Fruit fly (Drosophila melanogaster) whole organism, embryonic: ENCODE measurements around the gene Ir94d.

Source experiments
- Atf-2 ChIP-seq: fragments of 200-800 bp; sonication (Bioruptor generic); optimal IDR thresholded peaks from 2 replicates; lab custom pipeline; 2016; ENCODE audit warnings: missing biosample characterization, missing genetic modification characterization
- Awh ChIP-seq: fragments of 200-800 bp; sonication (Bioruptor generic); IDR thresholded peaks from 2 replicates; pipeline ENCODE4, ENCODE4 v1.3.6; 2022; ENCODE audit warnings: missing biosample characterization, missing genetic modification characterization
- CG1024 ChIP-seq: fragments of 200-800 bp; sonication (Bioruptor generic); IDR thresholded peaks from 2 replicates; pipeline ENCODE4 v1.3.6; 2022; ENCODE audit warnings: missing biosample characterization, missing genetic modification characterization
- CG11247 ChIP-seq: fragments of 200-800 bp; sonication (Bioruptor generic); IDR thresholded peaks from 2 replicates; pipeline ENCODE4 v1.3.6; 2022; ENCODE audit warnings: missing biosample characterization, missing genetic modification characterization
- CG11504 ChIP-seq: fragments of 200-800 bp; sonication (Bioruptor generic); optimal IDR thresholded peaks from 3 replicates; lab custom pipeline; 2019; ENCODE audit warnings: missing biosample characterization, mild to moderate bottlenecking, missing genetic modification characterization, moderate library complexity
- CG13775 ChIP-seq: fragments of 200-800 bp; sonication (Bioruptor generic); optimal IDR thresholded peaks from 3 replicates; lab custom pipeline; 2017; ENCODE audit warnings: missing biosample characterization, mild to moderate bottlenecking, missing genetic modification characterization
- CG14014 ChIP-seq: fragments of 200-800 bp; sonication (Bioruptor generic); IDR thresholded peaks from 2 replicates; pipeline ENCODE4 v1.3.6; 2022; ENCODE audit warnings: missing biosample characterization, missing genetic modification characterization
- CG14667 ChIP-seq: fragments of 200-800 bp; sonication (Bioruptor generic); IDR thresholded peaks from 2 replicates; pipeline ENCODE4 v1.3.6; 2022; ENCODE audit warnings: missing biosample characterization, missing genetic modification characterization
- CG16813 ChIP-seq: fragments of 200-800 bp; sonication (Bioruptor generic); IDR thresholded peaks from 3 replicates; pipeline ENCODE4 v1.3.6; 2022; ENCODE audit warnings: missing biosample characterization, missing genetic modification characterization; ENCODE audit not compliant: partially characterized antibody
- CG18764 ChIP-seq: fragments of 200-800 bp; sonication (Bioruptor generic); optimal IDR thresholded peaks from 3 replicates; lab custom pipeline; 2016; ENCODE audit warnings: missing biosample characterization, missing genetic modification characterization
- CG2712 ChIP-seq: fragments of 200-800 bp; optimal IDR thresholded peaks from 3 replicates; lab custom pipeline; 2019; ENCODE audit warnings: missing biosample characterization, mild to moderate bottlenecking, missing genetic modification characterization, moderate library complexity
- CG3407 ChIP-seq: fragments of 200-800 bp; sonication (Bioruptor generic); optimal IDR thresholded peaks from 2 replicates; lab custom pipeline; 2018; ENCODE audit warnings: missing biosample characterization, mild to moderate bottlenecking, missing genetic modification characterization
- CG3726 ChIP-seq: fragments of 200-800 bp; sonication (Bioruptor generic); IDR thresholded peaks from 3 replicates; pipeline ENCODE4, ENCODE4 v1.3.6; 2022; ENCODE audit warnings: missing biosample characterization, missing genetic modification characterization
- CG43689 ChIP-seq: fragments of 200-800 bp; sonication (Bioruptor generic); IDR thresholded peaks from 2 replicates; pipeline ENCODE4 v1.3.6; 2022; ENCODE audit warnings: missing biosample characterization, missing genetic modification characterization
- CG4820 ChIP-seq: fragments of 200-800 bp; sonication (Bioruptor generic); optimal IDR thresholded peaks from 3 replicates; lab custom pipeline; 2016; ENCODE audit warnings: missing biosample characterization, missing genetic modification characterization
- CG7357 ChIP-seq: fragments of 200-800 bp; sonication (Bioruptor generic); IDR thresholded peaks from 3 replicates; pipeline ENCODE4 v1.3.6; 2022; ENCODE audit warnings: missing biosample characterization, missing genetic modification characterization
- CG8765 ChIP-seq: fragments of 200-800 bp; sonication (Bioruptor generic); IDR thresholded peaks from 2 replicates; pipeline ENCODE4 v1.3.6; 2022; ENCODE audit warnings: missing biosample characterization, missing genetic modification characterization
- CHES-1-like ChIP-seq: fragments of 200-800 bp; sonication (Bioruptor generic); optimal IDR thresholded peaks from 2 replicates; lab custom pipeline; 2016; ENCODE audit warnings: missing biosample characterization, missing genetic modification characterization
- Dek ChIP-seq: fragments of 200-800 bp; sonication (Bioruptor generic); optimal IDR thresholded peaks from 3 replicates; lab custom pipeline; 2019; ENCODE audit warnings: missing biosample characterization, mild to moderate bottlenecking, missing genetic modification characterization, moderate library complexity
- Dip2 ChIP-seq: fragments of 200-800 bp; sonication (Bioruptor generic); IDR thresholded peaks from 2 replicates; pipeline ENCODE4 v1.3.6; 2022; ENCODE audit warnings: missing biosample characterization, missing genetic modification characterization
- Drgx ChIP-seq: fragments of 200-800 bp; sonication (Bioruptor generic); IDR thresholded peaks from 2 replicates; pipeline ENCODE4 v1.3.6; 2022; ENCODE audit warnings: missing biosample characterization, missing genetic modification characterization
- HLHmδ ChIP-seq: fragments of 200-800 bp; sonication (Bioruptor generic); optimal IDR thresholded peaks from 2 replicates; lab custom pipeline; 2018; ENCODE audit warnings: missing biosample characterization, mild to moderate bottlenecking, missing genetic modification characterization, moderate library complexity
- HmgD ChIP-seq: fragments of 200-800 bp; sonication (Bioruptor generic); optimal IDR thresholded peaks from 3 replicates; lab custom pipeline; 2016; ENCODE audit warnings: missing biosample characterization, missing genetic modification characterization
- HmgZ ChIP-seq: fragments of 200-800 bp; sonication (Bioruptor generic); optimal IDR thresholded peaks from 2 replicates; lab custom pipeline; 2018; ENCODE audit warnings: missing biosample characterization, mild to moderate bottlenecking, missing genetic modification characterization
- Hr51 ChIP-seq, 2 experiments: fragments of 200-800 bp; sonication (Bioruptor generic); optimal IDR thresholded peaks; 2 replicates in 1 of 2; 3 replicates in 1 of 2; lab custom pipeline; 2016 to 2018; ENCODE audit warnings: missing biosample characterization in 2 of 2, missing genetic modification characterization in 2 of 2, mild to moderate bottlenecking in 1 of 2, moderate library complexity in 1 of 2
- Hsf ChIP-seq: fragments of 200-800 bp; sonication (Bioruptor generic); optimal IDR thresholded peaks from 3 replicates; lab custom pipeline; 2016; ENCODE audit warnings: missing biosample characterization, missing genetic modification characterization
- Kr ChIP-seq: fragments of 200-800 bp; sonication (Bioruptor generic); optimal IDR thresholded peaks from 2 replicates; lab custom pipeline; 2017; ENCODE audit warnings: missing biosample characterization, mild to moderate bottlenecking, missing genetic modification characterization
- NfI ChIP-seq: fragments of 200-800 bp; sonication (Bioruptor generic); optimal IDR thresholded peaks from 3 replicates; lab custom pipeline; 2018; ENCODE audit warnings: missing biosample characterization, mild to moderate bottlenecking, missing genetic modification characterization, moderate library complexity
- Oaz ChIP-seq: fragments of 200-800 bp; sonication (Bioruptor generic); IDR thresholded peaks from 2 replicates; pipeline ENCODE4 v1.3.6; 2022; ENCODE audit warnings: missing biosample characterization, missing genetic modification characterization
- ase ChIP-seq: fragments of 200-800 bp; sonication (Bioruptor generic); IDR thresholded peaks from 3 replicates; pipeline ENCODE4 v1.3.6; 2022; ENCODE audit warnings: missing biosample characterization, missing genetic modification characterization
- az2 ChIP-seq: fragments of 200-800 bp; sonication (Bioruptor generic); optimal IDR thresholded peaks from 3 replicates; lab custom pipeline; 2016; ENCODE audit warnings: missing biosample characterization, missing genetic modification characterization
- br ChIP-seq: fragments of >200 bp; optimal IDR thresholded peaks from 2 replicates; lab custom pipeline; 2017
- bsh ChIP-seq, 2 experiments: fragments of 200-800 bp; sonication (Bioruptor generic); optimal IDR thresholded peaks; 2 replicates each; lab custom pipeline; 2017 to 2018; ENCODE audit warnings: mild to moderate bottlenecking in 2 of 2, missing biosample characterization in 2 of 2, missing genetic modification characterization in 2 of 2, moderate library complexity in 1 of 2
- btn ChIP-seq: fragments of 200-800 bp; sonication (Bioruptor generic); optimal IDR thresholded peaks from 2 replicates; lab custom pipeline; 2016; ENCODE audit warnings: missing biosample characterization, missing genetic modification characterization
- cato ChIP-seq: fragments of 200-800 bp; sonication (Bioruptor generic); optimal IDR thresholded peaks from 2 replicates; lab custom pipeline; 2016; ENCODE audit warnings: missing biosample characterization, missing genetic modification characterization, borderline replicate concordance
- dm ChIP-seq: fragments of 200-800 bp; sonication (Bioruptor generic); optimal IDR thresholded peaks from 3 replicates; lab custom pipeline; 2016; ENCODE audit warnings: missing biosample characterization, missing genetic modification characterization
- dmrt99B ChIP-seq: fragments of 200-800 bp; sonication (Bioruptor generic); optimal IDR thresholded peaks from 2 replicates; lab custom pipeline; 2018; ENCODE audit warnings: missing biosample characterization, mild to moderate bottlenecking, missing genetic modification characterization, moderate library complexity
- eve ChIP-seq, 2 experiments: fragments of >200 bp; optimal IDR thresholded peaks; 2 replicates each; lab custom pipeline; 2017; ENCODE audit warnings: missing biosample characterization in 2 of 2, missing genetic modification characterization in 2 of 2
- gt ChIP-seq: fragments of 200-800 bp; sonication (Bioruptor generic); IDR thresholded peaks from 2 replicates; pipeline ENCODE4 v1.3.6; 2022; ENCODE audit warnings: missing biosample characterization, missing genetic modification characterization
- luna ChIP-seq: fragments of 200-800 bp; sonication (Bioruptor generic); optimal IDR thresholded peaks from 2 replicates; lab custom pipeline; 2016; ENCODE audit warnings: missing biosample characterization, missing genetic modification characterization
- phol ChIP-seq: fragments of 200-800 bp; sonication (Bioruptor generic); optimal IDR thresholded peaks from 3 replicates; lab custom pipeline; 2018; ENCODE audit warnings: missing biosample characterization, mild to moderate bottlenecking, missing genetic modification characterization, moderate library complexity
- sens ChIP-seq: fragments of 200-800 bp; sonication (Bioruptor generic); peaks from one replicate; lab custom pipeline; 2016; ENCODE audit warnings: missing biosample characterization, missing genetic modification characterization
- shn ChIP-seq: fragments of 200-800 bp; sonication (Bioruptor generic); optimal IDR thresholded peaks from 3 replicates; lab custom pipeline; 2016; ENCODE audit warnings: missing biosample characterization, missing genetic modification characterization
- sug ChIP-seq: fragments of 200-800 bp; optimal IDR thresholded peaks from 2 replicates; lab custom pipeline; 2019; ENCODE audit warnings: missing biosample characterization, mild to moderate bottlenecking, missing genetic modification characterization, moderate library complexity

Ir94d gene

DNA sequence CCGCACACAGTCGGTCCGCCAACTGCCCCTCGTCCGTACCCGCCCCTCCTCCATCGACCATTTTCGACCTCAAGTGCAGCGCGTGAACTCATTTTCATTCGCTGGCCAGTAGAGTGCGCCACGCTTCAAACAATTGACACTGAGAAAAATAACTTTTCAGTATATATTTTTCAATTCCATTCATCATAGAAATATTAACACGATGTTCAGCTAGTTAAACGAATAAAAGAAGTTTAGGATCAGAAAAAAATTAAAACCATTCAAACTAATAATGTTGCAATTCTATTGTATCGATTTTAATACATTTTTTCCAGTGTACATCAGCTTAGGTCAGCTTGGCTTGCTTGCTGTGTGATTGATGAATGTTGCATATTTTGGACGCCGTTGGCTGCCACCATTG lies 15.7 kb upstream of the Ir94d start (continued):
- TF ChIP-seq CG14667 (no peak), dm (GFP tag; lab: Kevin White, UChicago) (no peak), luna (GFP tag; lab: Kevin White, UChicago) (no peak), CG14014 (GFP tag; lab: Robert Waterston, UW) (no peak), CG3407 (GFP tag; lab: Kevin White, UChicago) (peak; percentile 30), CG43689 (no peak), phol (peak; percentile 74)
- TF ChIP-seq, all 482 proteins: peak for 135

DNA sequence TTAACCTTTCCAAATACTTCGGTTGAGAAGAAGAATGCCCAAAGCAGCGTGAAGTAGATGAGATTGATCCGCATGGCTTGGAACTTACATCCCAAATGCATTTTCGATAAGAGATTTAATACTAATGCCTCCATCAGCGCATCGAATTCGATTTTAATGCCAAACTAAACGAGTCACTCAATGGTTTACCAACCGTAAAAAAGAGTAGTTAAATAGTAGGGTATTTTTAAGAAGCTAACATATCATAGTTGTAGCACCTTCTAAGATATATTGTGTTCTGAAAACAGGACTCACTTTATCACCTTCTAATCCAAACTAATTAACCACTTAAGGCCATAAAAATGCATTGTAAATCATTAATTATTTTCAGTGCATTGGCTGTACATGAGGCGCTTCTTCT lies 13.8 kb upstream of the Ir94d start, which contains the start of gene CG31515:
TSS of gene CG31515 (minus strand) at position 101 of the 400 bp plus-strand sequence.
- TF ChIP-seq HLHmδ (GFP tag; lab: Kevin White, UChicago) = no peak
- no peak for TF ChIP-seq ase
- no peak for TF ChIP-seq Dek
- no peak for TF ChIP-seq CHES-1-like (GFP tag; lab: Kevin White, UChicago)
- TF ChIP-seq shn (GFP tag; lab: Kevin White, UChicago) = no peak
- no peak for TF ChIP-seq CG13775
- no peak for TF ChIP-seq br (lab: Kevin White, UChicago)
- TF ChIP-seq CG11247 (GFP tag; lab: Robert Waterston, UW) = no peak
- TF ChIP-seq az2 (GFP tag; lab: Kevin White, UChicago) = no peak
- TF ChIP-seq Dip2 (GFP tag; lab: Robert Waterston, UW) = no peak
- no peak for TF ChIP-seq Awh (GFP tag; lab: Robert Waterston, UW)
- TF ChIP-seq CG8765 (GFP tag; lab: Robert Waterston, UW) = no peak
- TF ChIP-seq CG2712 = no peak
- TF ChIP-seq CG3726 (GFP tag; lab: Robert Waterston, UW) = no peak
- TF ChIP-seq sug (tag; lab: Kevin White, UChicago) = no peak

DNA sequence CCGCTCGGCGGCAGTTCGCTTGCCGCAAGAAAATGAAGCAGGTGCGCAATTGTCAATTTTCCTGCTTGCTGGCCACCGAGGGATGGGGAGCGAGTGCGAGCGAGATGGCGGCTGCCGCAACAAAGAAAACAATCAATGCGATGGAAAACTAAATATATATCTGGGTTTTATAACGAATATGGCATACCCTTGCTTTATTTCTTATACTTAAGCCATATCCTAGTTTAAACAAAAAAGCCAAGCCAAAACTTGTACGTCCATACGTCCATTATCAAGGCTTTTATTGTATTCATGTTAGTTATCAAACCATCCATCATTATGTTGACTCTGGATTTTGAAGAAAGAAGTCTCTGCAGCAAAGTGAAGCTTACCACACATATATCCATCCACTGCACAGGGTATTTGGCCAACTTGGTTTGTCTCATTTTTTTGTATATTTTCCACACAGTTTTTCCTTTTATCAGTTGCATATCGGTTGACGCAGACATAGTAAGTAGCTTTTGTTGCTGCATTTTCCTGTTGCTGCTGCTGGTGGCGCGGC lies 11.8 kb upstream of the Ir94d start:
- no peak for TF ChIP-seq CG4820

DNA sequence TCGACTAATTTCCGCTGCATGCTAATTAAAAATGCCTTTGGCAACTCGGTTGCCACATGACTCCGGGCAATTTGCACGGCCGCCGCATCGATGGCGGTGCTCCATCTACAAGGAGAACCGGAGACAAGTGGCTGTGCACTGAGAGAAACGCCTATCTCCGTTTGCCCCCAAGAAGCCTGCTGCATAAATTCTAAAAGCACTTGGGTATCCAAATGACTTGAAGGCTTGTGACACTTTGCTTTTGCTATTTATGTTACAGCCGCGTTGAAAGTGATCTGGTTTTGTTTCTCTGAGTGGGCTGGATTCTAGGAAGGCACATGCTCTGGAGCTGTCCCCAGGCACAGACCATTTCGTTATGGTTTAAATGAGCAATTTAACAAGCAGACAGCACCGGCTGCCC lies 10.4 kb upstream of the Ir94d start:
- TF ChIP-seq Drgx (0 out of 2 replicates have a peak, but pooled peaks have one; percentile 16), bsh (GFP tag; optimal IDR thresholded peaks at IDR 0.05; lab: Kevin White, UChicago) (peak in 1 of 2 experiments; percentile 25), CG7357 (GFP tag; lab: Robert Waterston, UW) (no peak)

DNA sequence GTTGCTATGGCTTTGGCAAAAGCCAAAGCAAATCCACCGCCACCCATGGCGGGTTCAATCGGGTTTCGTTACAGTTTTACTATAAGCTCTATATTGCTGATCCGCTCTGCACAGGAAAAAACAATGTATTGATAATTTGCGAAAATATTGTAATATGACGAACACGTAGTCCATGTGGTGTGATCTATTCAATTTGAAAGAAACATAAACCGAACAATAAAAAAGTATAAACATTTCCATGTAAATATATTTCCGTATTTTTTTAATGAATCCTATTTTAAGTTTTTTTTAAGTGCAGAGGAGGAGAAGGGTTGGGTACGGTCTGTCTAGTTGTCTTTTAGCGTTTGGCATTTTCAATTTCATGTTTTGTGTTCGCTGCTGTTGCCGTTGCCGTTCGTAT lies 9.1 kb upstream of the Ir94d start:
- TF ChIP-seq gt (GFP tag; lab: Robert Waterston, UW) = no peak
- peak; percentile 19 for TF ChIP-seq sens (GFP tag; lab: Kevin White, UChicago)
- TF ChIP-seq Drgx = peak; percentile 16; the same call in 1 of the 2 replicates
- TF ChIP-seq, all 482 proteins: peak for 2

DNA sequence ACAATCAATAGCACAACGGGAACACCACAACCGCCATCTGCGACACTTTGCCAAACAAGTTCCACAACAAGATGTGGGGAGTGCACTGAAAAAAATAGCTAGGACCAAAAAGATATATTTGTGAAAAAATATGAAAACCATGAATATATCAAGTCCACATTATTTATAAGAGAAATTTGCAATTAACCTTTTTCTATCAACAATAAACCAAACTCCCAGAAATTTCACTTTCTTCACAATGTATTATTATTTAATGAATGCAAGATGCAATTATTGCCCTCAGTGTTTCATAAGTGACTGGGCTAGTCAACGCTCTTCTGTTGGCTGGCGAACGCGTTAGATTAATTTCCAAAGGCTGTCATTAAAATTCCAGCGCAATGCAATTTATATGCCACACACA lies 6.9 kb upstream of the Ir94d start:
- TF ChIP-seq CG18764 (GFP tag; lab: Kevin White, UChicago) (no peak), Oaz (GFP tag; lab: Robert Waterston, UW) (no peak), NfI (GFP tag; lab: Kevin White, UChicago) (no peak), Hr51 (GFP tag; optimal IDR thresholded peaks at IDR 0.05; lab: Kevin White, UChicago) (peak in 1 of 2 experiments; percentile 26), CG1024 (GFP tag; lab: Robert Waterston, UW) (no peak), Hsf (GFP tag; lab: Kevin White, UChicago) (no peak), Kr (GFP tag; lab: Kevin White, UChicago) (no peak), cato (peak; percentile 3), phol (peak; percentile 20), HmgD (GFP tag; lab: Kevin White, UChicago) (no peak), CG16813 (GFP tag; lab: Robert Waterston, UW) (no peak), dmrt99B (tag; lab: Kevin White, UChicago) (peak; percentile 21), CG11504 (peak; percentile 28), Atf-2 (GFP tag; lab: Kevin White, UChicago) (no peak), HmgZ (tag; lab: Kevin White, UChicago) (no peak), btn (GFP tag; lab: Kevin White, UChicago) (no peak), eve (GFP tag; optimal IDR thresholded peaks at IDR 0.05; lab: Kevin White, UChicago) (peak in 1 of 2 experiments; percentile 1)
